Fruit fly (Drosophila melanogaster): ENCODE data around the gene CG2162.

The CG2162 gene

DNA sequence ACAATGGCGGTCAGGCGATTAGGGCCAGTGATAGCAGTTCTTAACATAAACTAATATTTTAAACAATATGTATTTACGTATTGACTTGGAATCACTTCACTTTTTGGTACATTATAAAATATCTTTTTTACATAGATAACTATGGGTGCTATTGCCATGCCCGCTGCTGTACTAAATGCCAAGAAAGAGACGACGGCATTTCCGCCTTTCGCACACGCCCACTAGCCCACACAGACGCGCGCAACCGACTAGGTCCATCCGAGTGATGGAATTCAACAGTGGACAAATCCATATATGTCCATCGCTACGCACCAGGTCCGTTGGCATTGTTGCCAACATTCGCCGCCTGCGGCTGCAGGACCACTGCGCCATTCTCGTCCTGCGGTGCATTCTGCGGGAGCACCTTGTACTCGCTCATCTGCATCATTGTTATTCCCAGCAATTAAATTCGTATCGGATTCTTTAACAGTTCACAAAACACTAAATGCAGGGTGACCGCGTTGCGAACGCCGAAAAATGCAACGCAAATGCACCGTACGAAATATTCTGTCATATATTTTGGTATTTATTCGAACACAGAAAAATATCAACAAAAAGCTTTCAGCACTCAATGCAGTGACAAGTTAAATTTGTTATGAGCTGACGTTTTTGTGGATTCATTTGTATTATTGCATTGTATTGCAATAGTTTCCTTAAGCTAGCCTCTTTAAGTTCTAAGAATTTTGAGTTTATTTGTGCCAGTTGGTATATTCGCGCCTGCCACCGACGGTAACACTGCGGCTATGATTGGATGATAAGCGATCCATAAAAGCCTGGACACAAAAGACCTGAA lies 11.5 kb downstream of the CG2162 start, which contains the start of the genes scramb2 and Sk2 (continued):
- TF ChIP-seq Elba2 (GFP tag; optimal IDR thresholded peaks at IDR 0.05), result peak; percentile 47
- TF ChIP-seq pros (GFP tag; optimal IDR thresholded peaks at IDR 0.05), result peak; percentile 71
- peak; percentile 85 for TF ChIP-seq HLH54F (GFP tag; optimal IDR thresholded peaks at IDR 0.05)
- peak; percentile 80 for TF ChIP-seq repo (GFP tag; optimal IDR thresholded peaks at IDR 0.05)
- TF ChIP-seq ATbp (GFP tag; optimal IDR thresholded peaks at IDR 0.05), result peak; percentile 95
- TF ChIP-seq Drgx (GFP tag; IDR thresholded peaks at IDR 0.05), result peak; percentile 98
- TF ChIP-seq Rx (GFP tag; IDR thresholded peaks at IDR 0.05), result peak; percentile 93
- TF ChIP-seq CG10321 (GFP tag; IDR thresholded peaks at IDR 0.05), result peak; percentile 82
- TF ChIP-seq CG34422 (GFP tag; IDR thresholded peaks at IDR 0.05), result peak; percentile 96
- peak; percentile 83 for TF ChIP-seq Poxn (GFP tag; IDR thresholded peaks at IDR 0.05)
- peak; percentile 79 for TF ChIP-seq Mes4 (GFP tag; optimal IDR thresholded peaks at IDR 0.05)
- TF ChIP-seq Ssrp (tag; optimal IDR thresholded peaks at IDR 0.05), result peak; percentile 92
- TF ChIP-seq CG13775 (GFP tag; optimal IDR thresholded peaks at IDR 0.05), result peak; percentile 90
- TF ChIP-seq CG9932 (GFP tag; IDR thresholded peaks at IDR 0.05), result peak; percentile 90
- TF ChIP-seq H15 (GFP tag; IDR thresholded peaks at IDR 0.05), result peak; percentile 89
- TF ChIP-seq cg (GFP tag; optimal IDR thresholded peaks at IDR 0.05), result no peak
- TF ChIP-seq eve (GFP tag; optimal IDR thresholded peaks at IDR 0.05), result no peak
- peak; percentile 79 for TF ChIP-seq sd (tag; optimal IDR thresholded peaks at IDR 0.05)
- TF ChIP-seq Med (GFP tag), result peak; percentile 98
- peak; percentile 94 for TF ChIP-seq Dek (tag; optimal IDR thresholded peaks at IDR 0.05)
- TF ChIP-seq knrl (GFP tag; IDR thresholded peaks at IDR 0.05; ENCODE audit: partially characterized antibody), result 0 out of 3 replicates have a peak, but pooled peaks have one; percentile 33
- peak; percentile 94 for TF ChIP-seq CG30431 (GFP tag; optimal IDR thresholded peaks at IDR 0.05)
- peak; percentile 73 for TF ChIP-seq pzg (GFP tag; optimal IDR thresholded peaks at IDR 0.05)
- peak; percentile 94 for TF ChIP-seq CG5245 (GFP tag; optimal IDR thresholded peaks at IDR 0.05)
- TF ChIP-seq CrebB (tag; optimal IDR thresholded peaks at IDR 0.05), result peak; percentile 92
- TF ChIP-seq CG17359 (tag; optimal IDR thresholded peaks at IDR 0.05), result peak; percentile 96
- TF ChIP-seq Pdp1 (GFP tag; optimal IDR thresholded peaks at IDR 0.05), result peak; percentile 83 to 86
- peak; percentile 94 for TF ChIP-seq NfI (GFP tag; optimal IDR thresholded peaks at IDR 0.05)
- peak; percentile 94 for TF ChIP-seq Mrtf (GFP tag; IDR thresholded peaks at IDR 0.05)
- peak; percentile 88 for TF ChIP-seq CG7271 (tag; optimal IDR thresholded peaks at IDR 0.05)
- TF ChIP-seq CG8944 (GFP tag; optimal IDR thresholded peaks at IDR 0.05), result peak; percentile 76
- peak; percentile 90 for TF ChIP-seq CG4820 (GFP tag; optimal IDR thresholded peaks at IDR 0.05)
- TF ChIP-seq CG10654 (GFP tag; optimal IDR thresholded peaks at IDR 0.05), result peak; percentile 89
- TF ChIP-seq CG2199 (GFP tag; IDR thresholded peaks at IDR 0.05), result peak; percentile 94
- peak; percentile 63 for TF ChIP-seq CG4617 (GFP tag; optimal IDR thresholded peaks at IDR 0.05; ENCODE audit: borderline replicate concordance)
- TF ChIP-seq inv (GFP tag; IDR thresholded peaks at IDR 0.05; ENCODE audit: partially characterized antibody), result no peak
- TF ChIP-seq esg (GFP tag; conservative IDR thresholded peaks at IDR 0.05), result peak; percentile 92
- peak; percentile 80 for TF ChIP-seq NC2β (GFP tag; optimal IDR thresholded peaks at IDR 0.05)
- no peak for TF ChIP-seq amos (GFP tag; IDR thresholded peaks at IDR 0.05; ENCODE audit: partially characterized antibody)
- TF ChIP-seq CG3065 (GFP tag; optimal IDR thresholded peaks at IDR 0.05), result peak; percentile 96
- peak; percentile 94 for TF ChIP-seq Sox100B (GFP tag; optimal IDR thresholded peaks at IDR 0.05)
- TF ChIP-seq CG14710 (tag; optimal IDR thresholded peaks at IDR 0.05), result peak; percentile 83
- peak; percentile 75 for TF ChIP-seq pnt (GFP tag; optimal IDR thresholded peaks at IDR 0.05)
- peak; percentile 97 for TF ChIP-seq Ada2b (GFP tag; IDR thresholded peaks at IDR 0.05)
- peak; percentile 98 for TF ChIP-seq vvl (GFP tag; IDR thresholded peaks at IDR 0.05)
- TF ChIP-seq CG7357 (GFP tag; IDR thresholded peaks at IDR 0.05), result peak; percentile 86
- TF ChIP-seq dysf (GFP tag; IDR thresholded peaks at IDR 0.05), result peak; percentile 96
- TF ChIP-seq CG18599 (GFP tag; optimal IDR thresholded peaks at IDR 0.05), result peak; percentile 96
- TF ChIP-seq cwo (GFP tag; optimal IDR thresholded peaks at IDR 0.05), result peak; percentile 93
